Worm (Caenorhabditis elegans) whole organism, L2 larva: ENCODE data around the gene W09B6.4.
A peak's percentile ranks its signal among the peaks of the same experiment; 100 is the strongest.

ENCODE experiments used
- C34F6.9 ChIP-seq: fragments of 150-350 bp; optimal IDR thresholded peaks from 2 replicates; lab custom pipeline; 2014; ENCODE audit warnings: missing biosample characterization, missing genetic modification characterization
- aly-2 ChIP-seq: fragments of 150-350 bp; optimal IDR thresholded peaks from 2 replicates; lab custom pipeline; 2014; ENCODE audit warnings: missing biosample characterization, missing genetic modification characterization
- blmp-1 ChIP-seq: sonication (generic microtip); optimal IDR thresholded peaks from 2 replicates; lab custom pipeline; 2017; ENCODE audit warnings: missing genetic modification characterization, mild to moderate bottlenecking, missing compliant biosample characterization, antibody characterized with exemption, moderate library complexity; ENCODE audit not compliant: insufficient read depth
- ceh-16 ChIP-seq: fragments of 150-350 bp; optimal IDR thresholded peaks from 2 replicates; lab custom pipeline; 2014; ENCODE audit warnings: missing biosample characterization, missing genetic modification characterization
- ceh-82 ChIP-seq: fragments of 150-350 bp; optimal IDR thresholded peaks from 2 replicates; lab custom pipeline; 2014; ENCODE audit warnings: missing biosample characterization, missing genetic modification characterization
- crh-2 ChIP-seq: sonication (generic microtip); optimal IDR thresholded peaks from 2 replicates; lab custom pipeline; 2017; ENCODE audit warnings: missing biosample characterization, missing genetic modification characterization
- elt-1 ChIP-seq: fragments of 150-350 bp; optimal IDR thresholded peaks from 2 replicates; lab custom pipeline; 2014; ENCODE audit warnings: missing biosample characterization, missing genetic modification characterization
- elt-3 ChIP-seq: sonication (generic microtip); optimal IDR thresholded peaks from 2 replicates; lab custom pipeline; 2017; ENCODE audit warnings: missing biosample characterization, missing genetic modification characterization
- fos-1 ChIP-seq: fragments of 150-350 bp; optimal IDR thresholded peaks from 2 replicates; lab custom pipeline; 2014; ENCODE audit warnings: missing biosample characterization, missing genetic modification characterization
- gmeb-1 ChIP-seq: fragments of 150-350 bp; optimal IDR thresholded peaks from 2 replicates; lab custom pipeline; 2014; ENCODE audit warnings: missing biosample characterization, missing genetic modification characterization
- lin-11 ChIP-seq: fragments of 150-350 bp; sonication (generic microtip); optimal IDR thresholded peaks from 2 replicates; lab custom pipeline; 2014; ENCODE audit warnings: missing biosample characterization, missing genetic modification characterization, inconsistent platforms, mixed read lengths
- lin-13 ChIP-seq: fragments of 150-350 bp; optimal IDR thresholded peaks from 2 replicates; lab custom pipeline; 2014; ENCODE audit warnings: missing biosample characterization, missing genetic modification reagents, missing genetic modification characterization
- lsy-2 ChIP-seq, 2 experiments: fragments of 150-350 bp in 1 of 2; sonication (generic microtip) in 1 of 2; optimal IDR thresholded peaks; 2 replicates each; lab custom pipeline; 2014 to 2017; ENCODE audit warnings: missing biosample characterization in 2 of 2, missing genetic modification characterization in 2 of 2
- mab-5 ChIP-seq: fragments of 150-350 bp; optimal IDR thresholded peaks from 2 replicates; lab custom pipeline; 2014; ENCODE audit warnings: missing biosample characterization, missing genetic modification characterization
- mbf-1 ChIP-seq: sonication (generic microtip); optimal IDR thresholded peaks from 2 replicates; lab custom pipeline; 2017; ENCODE audit warnings: missing biosample characterization, missing genetic modification characterization
- nhr-10 ChIP-seq: sonication (generic microtip); optimal IDR thresholded peaks from 2 replicates; lab custom pipeline; 2017; ENCODE audit warnings: missing biosample characterization, missing genetic modification characterization
- nhr-11 ChIP-seq: fragments of 150-350 bp; optimal IDR thresholded peaks from 2 replicates; lab custom pipeline; 2014; ENCODE audit warnings: missing biosample characterization, missing genetic modification characterization
- nhr-12 ChIP-seq: fragments of 150-350 bp; optimal IDR thresholded peaks from 2 replicates; lab custom pipeline; 2014; ENCODE audit warnings: missing biosample characterization, missing genetic modification characterization
- nhr-21 ChIP-seq: fragments of 150-350 bp; optimal IDR thresholded peaks from 2 replicates; lab custom pipeline; 2014; ENCODE audit warnings: missing biosample characterization, missing genetic modification characterization
- nhr-237 ChIP-seq: fragments of 150-350 bp; optimal IDR thresholded peaks from 2 replicates; lab custom pipeline; 2014; ENCODE audit warnings: missing biosample characterization, missing genetic modification characterization
- nhr-25 ChIP-seq: fragments of 150-350 bp; sonication (generic microtip); optimal IDR thresholded peaks from 3 replicates; lab custom pipeline; 2014; ENCODE audit warnings: missing biosample characterization, missing genetic modification characterization
- nhr-6 ChIP-seq: fragments of 150-350 bp; optimal IDR thresholded peaks from 2 replicates; lab custom pipeline; 2014; ENCODE audit warnings: missing biosample characterization, missing genetic modification characterization
- nhr-77 ChIP-seq: fragments of 150-350 bp; optimal IDR thresholded peaks from 2 replicates; lab custom pipeline; 2014; ENCODE audit warnings: missing biosample characterization, missing genetic modification characterization
- skn-1 ChIP-seq: sonication (generic microtip); optimal IDR thresholded peaks from 2 replicates; lab custom pipeline; 2017; ENCODE audit warnings: missing biosample characterization, missing genetic modification characterization
- sma-3 ChIP-seq: sonication (generic microtip); optimal IDR thresholded peaks from 2 replicates; lab custom pipeline; 2016; ENCODE audit warnings: missing genetic modification reagents, missing genetic modification characterization, missing compliant biosample characterization
- sma-9 ChIP-seq, 2 experiments: fragments of 150-350 bp in 1 of 2; sonication (generic microtip) in 1 of 2; optimal IDR thresholded peaks; 2 replicates each; lab custom pipeline; 2014 to 2016; ENCODE audit warnings: missing genetic modification characterization in 2 of 2, mild to moderate bottlenecking in 1 of 2, missing biosample characterization in 1 of 2, missing compliant biosample characterization in 1 of 2, missing genetic modification reagents in 1 of 2, moderate library complexity in 1 of 2
- unc-39 ChIP-seq: fragments of 150-350 bp; optimal IDR thresholded peaks from 2 replicates; lab custom pipeline; 2014; ENCODE audit warnings: missing biosample characterization, missing genetic modification characterization
- unc-55 ChIP-seq: fragments of 150-350 bp; sonication (generic microtip); optimal IDR thresholded peaks from 3 replicates; lab custom pipeline; 2014; ENCODE audit warnings: missing biosample characterization, missing genetic modification reagents, missing genetic modification characterization
- zag-1 ChIP-seq: fragments of 150-350 bp; optimal IDR thresholded peaks from 2 replicates; lab custom pipeline; 2014; ENCODE audit warnings: missing biosample characterization, missing genetic modification characterization
- ztf-11 ChIP-seq: sonication (generic microtip); optimal IDR thresholded peaks from 2 replicates; lab custom pipeline; 2017; ENCODE audit warnings: missing biosample characterization, missing genetic modification characterization

W09B6.4 gene

ce11 chrII:1152732-1153131, 12.1 kb upstream of the W09B6.4 start:
- TF ChIP-seq sma-9 (GFP tag; optimal IDR thresholded peaks at IDR 0.05; lab: Kevin White, UChicago), result no peak
- no peak for TF ChIP-seq sma-9 (tag; optimal IDR thresholded peaks at IDR 0.05; lab: Kevin White, UChicago)
- TF ChIP-seq ceh-82, result no peak
- TF ChIP-seq nhr-21 (tag; lab: Kevin White, UChicago), result no peak

DNA sequence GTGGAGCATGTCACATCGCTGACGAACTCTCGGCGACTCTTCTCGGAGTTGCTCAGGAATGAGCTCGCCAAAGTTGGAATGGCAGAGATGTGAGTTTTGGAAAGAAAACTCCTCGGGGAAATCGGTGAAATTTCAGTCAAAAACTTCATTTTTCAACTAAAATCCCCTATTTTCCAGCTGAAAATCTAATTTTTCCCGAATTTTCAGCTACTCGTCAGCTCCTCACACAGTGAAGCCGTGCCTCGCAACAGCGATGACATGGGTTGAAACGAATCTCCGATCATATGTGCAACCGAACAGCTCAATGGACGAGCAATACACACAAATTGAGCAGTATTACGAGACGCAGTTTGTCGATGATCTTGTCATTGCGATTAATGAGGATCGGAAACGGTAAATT, 11.2 kb upstream of the W09B6.4 start:
- TF ChIP-seq zag-1 (tag; lab: Kevin White, UChicago), result no peak
- no peak for TF ChIP-seq gmeb-1
- TF ChIP-seq aly-2, result peak; percentile 16

DNA sequence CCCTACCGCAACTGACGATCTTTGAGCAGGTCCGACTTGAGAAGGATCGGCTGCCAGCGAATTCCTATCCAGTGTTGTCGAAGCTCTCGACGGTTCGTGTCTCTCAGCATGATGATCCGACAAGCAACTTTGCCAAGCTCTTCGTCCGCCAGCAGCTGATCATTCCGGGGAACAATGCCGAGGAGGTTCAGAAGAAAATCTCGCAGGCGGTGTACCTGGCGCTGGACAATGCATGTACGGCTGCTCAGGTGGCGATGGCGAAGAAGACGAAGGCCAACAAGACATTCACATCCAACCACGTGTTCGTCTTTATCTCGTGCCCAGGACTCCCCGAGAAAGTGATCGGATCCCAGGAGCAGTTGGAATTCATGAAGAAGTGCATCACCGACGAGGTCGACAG, 8.8 kb upstream of the W09B6.4 start:
- no peak for TF ChIP-seq ztf-11 (tag; lab: Kevin White, UChicago)
- TF ChIP-seq elt-1 (tag; lab: Kevin White, UChicago), result no peak
- TF ChIP-seq lsy-2 (tag; optimal IDR thresholded peaks at IDR 0.05; lab: Kevin White, UChicago), result no peak
- TF ChIP-seq skn-1, result no peak

ce11 chrII:1143173-1143738, 2.6 kb upstream of the W09B6.4 start:
- no peak for TF ChIP-seq skn-1
- TF ChIP-seq sma-3 (GFP tag; lab: Kevin White, UChicago), result peak; percentile 68
- TF ChIP-seq mbf-1 (tag; lab: Kevin White, UChicago), result no peak
- no peak for TF ChIP-seq blmp-1
- TF ChIP-seq unc-55, result no peak
- TF ChIP-seq fos-1 (tag; lab: Kevin White, UChicago), result peak; percentile 44
- TF ChIP-seq lin-11 (tag; lab: Kevin White, UChicago), result no peak
- TF ChIP-seq crh-2 (tag; lab: Kevin White, UChicago), result peak; percentile 36
- TF ChIP-seq nhr-77 (tag; lab: Kevin White, UChicago), result no peak

DNA sequence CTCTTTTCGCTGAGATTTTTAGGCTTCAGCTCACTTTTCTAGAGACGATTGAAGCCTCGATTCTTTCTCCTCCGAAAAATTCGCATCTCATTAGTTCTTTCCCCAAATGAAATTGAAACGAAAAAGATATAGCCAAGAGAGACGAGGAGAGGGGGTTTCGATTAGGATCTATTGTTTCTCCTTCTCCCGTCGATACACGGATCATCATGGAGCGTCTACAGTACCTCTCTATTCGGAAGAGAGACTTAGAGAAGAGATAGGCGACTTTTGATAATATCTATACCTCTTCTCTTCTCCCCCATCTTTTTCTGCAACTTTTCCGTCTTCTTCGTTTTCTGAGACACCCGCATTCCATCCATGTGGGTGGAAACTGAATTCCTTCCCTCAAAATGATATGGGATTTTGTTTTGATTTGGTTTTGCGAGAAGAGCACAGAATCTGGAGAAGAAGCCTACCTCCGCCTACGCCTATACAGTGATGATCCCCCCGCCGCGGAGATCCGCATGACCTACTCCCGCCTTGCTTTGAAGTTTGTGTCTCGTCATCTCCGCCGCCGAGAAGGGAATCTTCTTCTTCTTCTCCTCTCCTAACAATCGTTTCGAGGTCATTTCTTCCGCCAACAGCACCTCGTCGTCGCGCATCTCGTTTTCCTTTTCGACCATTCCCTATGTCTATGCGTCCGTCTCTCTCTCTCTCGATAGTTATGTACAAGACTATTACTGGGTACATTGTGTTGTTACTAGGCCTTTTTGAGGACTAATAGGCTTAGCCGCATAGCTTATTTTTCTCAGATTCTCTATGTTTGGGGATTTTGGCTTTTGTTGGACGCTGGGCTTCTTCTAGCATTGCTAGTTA, 1.3 kb upstream of the W09B6.4 start:
- TF ChIP-seq crh-2 (tag; lab: Kevin White, UChicago), result peak; percentile 26
- TF ChIP-seq nhr-25, result peak; percentile 20
- TF ChIP-seq fos-1 (tag; lab: Kevin White, UChicago), result peak; percentile 2
- TF ChIP-seq blmp-1, result peak; percentile 50
- TF ChIP-seq nhr-10 (tag; lab: Kevin White, UChicago), result no peak

DNA sequence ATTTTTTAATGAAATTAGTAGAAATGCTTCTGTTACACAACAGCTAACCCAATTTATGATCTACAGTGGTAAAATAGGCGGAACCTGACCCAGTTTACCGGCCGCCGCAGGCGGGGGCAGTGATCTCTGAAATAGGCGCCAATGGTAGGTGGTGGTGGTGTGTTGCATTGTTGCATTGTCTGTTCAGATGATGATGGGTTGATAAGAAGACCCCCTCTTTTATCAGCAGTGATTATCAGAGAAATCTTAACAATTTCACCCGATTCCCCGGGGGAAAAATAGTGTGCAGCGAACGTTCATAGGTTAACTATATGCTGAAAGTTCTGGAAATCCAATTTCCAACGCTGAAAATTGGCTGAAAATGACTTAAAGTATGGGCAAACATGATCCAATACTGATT, 2.0 kb downstream of the W09B6.4 start:
- TF ChIP-seq elt-1 (tag; lab: Kevin White, UChicago), result no peak
- no peak for TF ChIP-seq nhr-237
- peak; percentile 42 for TF ChIP-seq sma-9 (GFP tag; optimal IDR thresholded peaks at IDR 0.05; lab: Kevin White, UChicago)
- no peak for TF ChIP-seq sma-9 (tag; optimal IDR thresholded peaks at IDR 0.05; lab: Kevin White, UChicago)
- no peak for TF ChIP-seq nhr-10 (tag; lab: Kevin White, UChicago)
- TF ChIP-seq ztf-11 (tag; lab: Kevin White, UChicago), result no peak
- TF ChIP-seq nhr-12 (tag; lab: Kevin White, UChicago), result no peak
- TF ChIP-seq ceh-16 (tag; lab: Kevin White, UChicago), result no peak
- no peak for TF ChIP-seq elt-3 (tag; lab: Kevin White, UChicago)
- TF ChIP-seq lin-13 (GFP tag; lab: Kevin White, UChicago), result no peak
- TF ChIP-seq skn-1, result no peak
- TF ChIP-seq nhr-11 (tag; lab: Kevin White, UChicago), result no peak
- no peak for TF ChIP-seq blmp-1
- TF ChIP-seq zag-1 (tag; lab: Kevin White, UChicago), result no peak
- TF ChIP-seq unc-39 (tag; lab: Kevin White, UChicago), result no peak
- no peak for TF ChIP-seq nhr-6 (tag; lab: Kevin White, UChicago)
- peak; percentile 60 for TF ChIP-seq fos-1 (tag; lab: Kevin White, UChicago)
- no peak for TF ChIP-seq aly-2
- peak; percentile 4 for TF ChIP-seq crh-2 (tag; lab: Kevin White, UChicago)
- TF ChIP-seq mab-5 (tag; lab: Kevin White, UChicago), result no peak
- TF ChIP-seq C34F6.9 (tag; lab: Kevin White, UChicago), result no peak
- TF ChIP-seq nhr-21 (tag; lab: Kevin White, UChicago), result no peak
